Fruit fly (Drosophila melanogaster): ENCODE measurements around the gene Acp24A4.

DNA sequence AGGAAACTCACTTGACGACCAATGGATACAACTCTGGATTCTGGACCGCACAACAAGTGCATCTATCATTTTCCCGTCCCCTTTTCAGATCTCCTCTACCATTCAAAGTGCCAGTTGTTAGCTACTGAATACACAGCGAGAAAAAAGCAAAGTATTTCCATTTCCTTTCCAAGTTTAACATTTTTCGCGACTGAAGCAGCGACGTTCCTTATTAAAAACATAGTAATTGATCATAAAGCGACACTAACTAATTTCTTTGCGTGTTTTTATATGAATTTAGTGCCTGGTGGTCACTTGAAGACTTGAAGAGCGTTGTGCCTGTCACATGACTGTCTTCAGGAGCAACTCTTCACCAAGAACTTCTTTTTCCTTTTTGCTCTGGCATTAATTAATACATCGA lies 48.4 kb downstream of the Acp24A4 start:
- no peak for TF ChIP-seq CG8478 (optimal IDR thresholded peaks at IDR 0.05)
- no peak for TF ChIP-seq CTCF (optimal IDR thresholded peaks at IDR 0.05)

Data from S2 (cell line).